Worm (Caenorhabditis elegans): ENCODE measurements around the gene cyp-13A3.

DNA sequence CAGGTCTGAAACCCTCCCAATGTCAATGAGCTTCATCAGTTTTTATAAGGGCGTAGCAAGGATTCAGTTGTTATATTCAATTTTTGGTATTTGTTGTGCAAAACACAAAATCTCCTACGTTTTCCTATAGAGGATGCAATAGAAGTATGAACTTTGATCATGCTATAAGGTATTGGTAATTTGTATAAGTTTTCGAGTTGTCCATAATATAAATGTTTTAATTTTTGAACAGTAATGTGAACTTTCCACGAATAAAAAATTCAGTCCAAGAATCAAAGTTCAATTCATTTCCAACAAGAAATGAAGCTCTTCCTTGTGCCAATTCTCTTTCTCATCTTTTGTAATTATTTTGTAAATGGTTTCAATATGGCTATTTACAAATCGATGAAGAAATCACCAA, 37.9 kb upstream of the cyp-13A3 start, which contains the start of gene ZK938.12:
- TF ChIP-seq lsy-2 (tag; optimal IDR thresholded peaks at IDR 0.05) (no peak), pqm-1 (tag; optimal IDR thresholded peaks at IDR 0.05) (no peak)
